Worm (Caenorhabditis elegans): ENCODE data around the gene epg-5.

epg-5 gene

ce11 chrII:6582758-6583157 lies 26.4 kb downstream of the epg-5 start, which contains the start of gene C56C10.4:
Gene C56C10.4 (plus strand): TSS chrII:6583058.
- TF ChIP-seq unc-62 (GFP tag; optimal IDR thresholded peaks at IDR 0.05 in 1 of 2), result no peak
- TF ChIP-seq unc-62 (tag; optimal IDR thresholded peaks at IDR 0.05), result no peak
- TF ChIP-seq ceh-28 (tag; optimal IDR thresholded peaks at IDR 0.05), result no peak
- TF ChIP-seq tra-1 (GFP tag; IDR thresholded peaks at IDR 0.05), result no peak
- no peak for TF ChIP-seq ceh-20 (GFP tag; IDR thresholded peaks at IDR 0.05)
- TF ChIP-seq nhr-102 (tag; optimal IDR thresholded peaks at IDR 0.05), result no peak
- no peak for TF ChIP-seq ZK546.5 (tag; optimal IDR thresholded peaks at IDR 0.05)
- TF ChIP-seq F26F4.8 (GFP tag; conservative IDR thresholded peaks at IDR 0.05), result no peak
- TF ChIP-seq ces-1 (GFP tag; optimal IDR thresholded peaks at IDR 0.05), result no peak
- TF ChIP-seq ama-1 (optimal IDR thresholded peaks at IDR 0.05), result no peak
- TF ChIP-seq nhr-28 (tag; optimal IDR thresholded peaks at IDR 0.05), result no peak
- TF ChIP-seq spr-3 (GFP tag; optimal IDR thresholded peaks at IDR 0.05), result no peak
- no peak for TF ChIP-seq zag-1 (tag; optimal IDR thresholded peaks at IDR 0.05)
- TF ChIP-seq madf-9 (GFP tag; conservative IDR thresholded peaks at IDR 0.05), result no peak
- TF ChIP-seq F10B5.3 (tag; optimal IDR thresholded peaks at IDR 0.05), result no peak
- no peak for TF ChIP-seq jun-1 (tag; optimal IDR thresholded peaks at IDR 0.05)
- no peak for TF ChIP-seq nhr-111 (GFP tag; optimal IDR thresholded peaks at IDR 0.05)

ce11 chrII:6581236-6581635 lies 27.9 kb downstream of the epg-5 start, which contains the start of gene C56C10.6:
Gene C56C10.6 (minus strand): TSS chrII:6581336.
- TF ChIP-seq skn-1 (tag; optimal IDR thresholded peaks at IDR 0.05), result no peak

ce11 chrII:6578378-6578777 lies 30.8 kb downstream of the epg-5 start, which contains the start of gene sra-31:
Gene sra-31 (minus strand): TSS chrII:6578478.
- no peak for TF ChIP-seq T20F7.1 (GFP tag; optimal IDR thresholded peaks at IDR 0.05)
- no peak for TF ChIP-seq nhr-77 (tag; optimal IDR thresholded peaks at IDR 0.05)
- no peak for TF ChIP-seq ces-1 (GFP tag; optimal IDR thresholded peaks at IDR 0.05)
- no peak for TF ChIP-seq duxl-1 (tag; optimal IDR thresholded peaks at IDR 0.05; ENCODE audit: poor library complexity)
- no peak for TF ChIP-seq snpc-4 (tag; optimal IDR thresholded peaks at IDR 0.05)
- TF ChIP-seq ctbp-1 (GFP tag; IDR thresholded peaks at IDR 0.05), result no peak
- no peak for TF ChIP-seq Y5F2A.4 (GFP tag; optimal IDR thresholded peaks at IDR 0.05)
- no peak for TF ChIP-seq nhr-111 (GFP tag; optimal IDR thresholded peaks at IDR 0.05)
- TF ChIP-seq cey-2 (tag; optimal IDR thresholded peaks at IDR 0.05; ENCODE audit: borderline replicate concordance, insufficient read depth), result no peak
- TF ChIP-seq mxl-3 (GFP tag; optimal IDR thresholded peaks at IDR 0.05), result no peak
- TF ChIP-seq spr-1 (tag; optimal IDR thresholded peaks at IDR 0.05), result no peak
- TF ChIP-seq unc-62 (GFP tag; optimal IDR thresholded peaks at IDR 0.05 in 1 of 2), result no peak
- no peak for TF ChIP-seq unc-62 (tag; optimal IDR thresholded peaks at IDR 0.05)
- no peak for TF ChIP-seq nhr-10 (tag; optimal IDR thresholded peaks at IDR 0.05)
- no peak for TF ChIP-seq daf-19 (GFP tag; conservative IDR thresholded peaks at IDR 0.05)

- TF ChIP-seq nhr-42 (GFP tag; IDR thresholded peaks at IDR 0.05) (no peak), ZK337.2 (GFP tag; IDR thresholded peaks at IDR 0.05) (no peak), nhr-41 (GFP tag; IDR thresholded peaks at IDR 0.05) (no peak), nhr-10 (tag; optimal IDR thresholded peaks at IDR 0.05) (no peak), mep-1 (tag; optimal IDR thresholded peaks at IDR 0.05) (no peak), F49E8.2 (tag; optimal IDR thresholded peaks at IDR 0.05; ENCODE audit: borderline replicate concordance) (no peak), nhr-28 (tag; optimal IDR thresholded peaks at IDR 0.05) (no peak), ama-1 (optimal IDR thresholded peaks at IDR 0.05) (no peak), lim-7 (GFP tag; IDR thresholded peaks at IDR 0.05) (no peak), arid-1 (GFP tag; conservative IDR thresholded peaks at IDR 0.05) (no peak), lin-29 (GFP tag; IDR thresholded peaks at IDR 0.05) (no peak), daf-8 (GFP tag; IDR thresholded peaks at IDR 0.05) (no peak), Y48G9A.11 (GFP tag; IDR thresholded peaks at IDR 0.05) (no peak), lin-15B (tag; optimal IDR thresholded peaks at IDR 0.05) (no peak), hlh-30 (tag; optimal IDR thresholded peaks at IDR 0.05; ENCODE audit: insufficient read depth) (no peak), duxl-1 (tag; optimal IDR thresholded peaks at IDR 0.05; ENCODE audit: poor library complexity) (no peak), rbr-2 (tag; optimal IDR thresholded peaks at IDR 0.05) (no peak), tag-97 (GFP tag; IDR thresholded peaks at IDR 0.05) (no peak), zip-2 (tag; optimal IDR thresholded peaks at IDR 0.05) (no peak), hmg-1.1 (GFP tag; IDR thresholded peaks at IDR 0.05) (no peak)
Observed at ce11 chrII:6575647-6576046, 33.5 kb downstream of the epg-5 start, which contains the start of gene sra-29. Gene sra-29 (minus strand): TSS chrII:6575747.

Data from whole organism, L4 larva.